Fruit fly (Drosophila melanogaster) whole organism, adult: ENCODE results near the gene ATP7.

Experiments used
- CG11617 ChIP-seq: fragments of 200-800 bp; sonication (Bioruptor generic); optimal IDR thresholded peaks from 2 replicates; lab custom pipeline; 2017; ENCODE audit warnings: mild to moderate bottlenecking, missing biosample characterization, missing genetic modification reagents, missing genetic modification characterization
- CG12768 ChIP-seq: fragments of 200-800 bp; sonication (Bioruptor generic); optimal IDR thresholded peaks from 2 replicates; lab custom pipeline; 2017; ENCODE audit warnings: missing biosample characterization, missing genetic modification characterization, mild to moderate bottlenecking, moderate library complexity, missing genetic modification reagents
- CG14711 ChIP-seq: fragments of 200-800 bp; sonication (Bioruptor generic); optimal IDR thresholded peaks from 2 replicates; lab custom pipeline; 2018; ENCODE audit warnings: missing biosample characterization, mild to moderate bottlenecking, missing genetic modification characterization, moderate library complexity
- CG1620 ChIP-seq: fragments of 200-800 bp; sonication (Bioruptor generic); optimal IDR thresholded peaks from 2 replicates; lab custom pipeline; 2016; ENCODE audit warnings: missing biosample characterization, missing genetic modification characterization
- CG33017 ChIP-seq: fragments of 200-800 bp; sonication (Bioruptor generic); optimal IDR thresholded peaks from 2 replicates; lab custom pipeline; 2018; ENCODE audit warnings: missing biosample characterization, mild to moderate bottlenecking, missing genetic modification characterization, moderate library complexity
- CG5204 ChIP-seq: fragments of 200-800 bp; sonication (Bioruptor generic); optimal IDR thresholded peaks from 2 replicates; lab custom pipeline; 2016; ENCODE audit warnings: missing biosample characterization, missing genetic modification characterization
- CG7045 ChIP-seq: fragments of 200-800 bp; sonication (Bioruptor generic); optimal IDR thresholded peaks from 2 replicates; lab custom pipeline; 2017; ENCODE audit warnings: missing biosample characterization, mild to moderate bottlenecking, missing genetic modification characterization
- CG7101 ChIP-seq: fragments of 200-800 bp; sonication (Bioruptor generic); optimal IDR thresholded peaks from 2 replicates; lab custom pipeline; 2018; ENCODE audit warnings: missing biosample characterization, mild to moderate bottlenecking, missing genetic modification characterization, moderate library complexity
- Clk ChIP-seq: fragments of 200-800 bp; sonication (Bioruptor generic); optimal IDR thresholded peaks from 2 replicates; lab custom pipeline; 2017; ENCODE audit warnings: missing biosample characterization, missing genetic modification characterization
- Crg-1 ChIP-seq: fragments of 200-800 bp; sonication (Bioruptor generic); optimal IDR thresholded peaks from 2 replicates; lab custom pipeline; 2016; ENCODE audit warnings: missing biosample characterization, missing genetic modification characterization
- Hr96 ChIP-seq: fragments of 200-800 bp; sonication (Bioruptor generic); optimal IDR thresholded peaks from 2 replicates; lab custom pipeline; 2016; ENCODE audit warnings: missing biosample characterization, missing genetic modification characterization
- Mnt ChIP-seq: fragments of 200-800 bp; sonication (Bioruptor generic); optimal IDR thresholded peaks from 2 replicates; lab custom pipeline; 2016; ENCODE audit warnings: missing biosample characterization, mild to moderate bottlenecking, missing genetic modification characterization
- bab1 ChIP-seq: fragments of 200-800 bp; sonication (Bioruptor generic); optimal IDR thresholded peaks from 3 replicates; lab custom pipeline; 2019; ENCODE audit warnings: missing biosample characterization, mild to moderate bottlenecking, missing genetic modification characterization, moderate library complexity
- cic ChIP-seq: fragments of 200-800 bp; sonication (Bioruptor generic); optimal IDR thresholded peaks from 2 replicates; lab custom pipeline; 2017; ENCODE audit warnings: missing biosample characterization, mild to moderate bottlenecking, missing genetic modification characterization, moderate library complexity
- cnc ChIP-seq, 2 experiments: fragments of >200 bp; optimal IDR thresholded peaks; 2 replicates each; lab custom pipeline; 2017
- kay ChIP-seq: fragments of 200-800 bp; sonication (Bioruptor generic); peaks from one replicate; lab custom pipeline; 2016; ENCODE audit warnings: missing biosample characterization, missing genetic modification characterization, borderline replicate concordance
- ovo ChIP-seq: fragments of 200-800 bp; sonication (Bioruptor generic); optimal IDR thresholded peaks from 2 replicates; lab custom pipeline; 2016; ENCODE audit warnings: missing biosample characterization, missing genetic modification characterization
- pad ChIP-seq: fragments of 200-800 bp; sonication (Bioruptor generic); optimal IDR thresholded peaks from 3 replicates; lab custom pipeline; 2017; ENCODE audit warnings: missing biosample characterization, missing genetic modification characterization, mild to moderate bottlenecking, moderate library complexity, missing genetic modification reagents
- tj ChIP-seq: fragments of 200-800 bp; sonication (Bioruptor generic); optimal IDR thresholded peaks from 3 replicates; lab custom pipeline; 2017; ENCODE audit warnings: missing biosample characterization, mild to moderate bottlenecking, missing genetic modification characterization, moderate library complexity
- toe ChIP-seq: fragments of 200-800 bp; sonication (Bioruptor generic); optimal IDR thresholded peaks from 2 replicates; lab custom pipeline; 2016; ENCODE audit warnings: missing biosample characterization, missing genetic modification characterization

ATP7 gene

dm6 chrX:11888142-11888541 is 33.3 kb downstream of the ATP7 start, which contains the start of gene CG1840:
CG1840 (plus strand) TSS chrX:11888352.
- TF ChIP-seq pad (GFP tag; lab: Kevin White, UChicago) (no peak), cnc (optimal IDR thresholded peaks at IDR 0.05; lab: Kevin White, UChicago) (peak in 1 of 2 experiments; percentile 39), toe (no peak), Hr96 (GFP tag; lab: Kevin White, UChicago) (no peak), CG12768 (no peak), CG5204 (GFP tag; lab: Kevin White, UChicago) (no peak), kay (GFP tag; lab: Kevin White, UChicago) (no peak), Mnt (GFP tag; lab: Kevin White, UChicago) (peak; percentile 21), bab1 (GFP tag; lab: Kevin White, UChicago) (peak; percentile 48), Crg-1 (peak; percentile 5), cic (GFP tag; lab: Kevin White, UChicago) (no peak), CG1620 (GFP tag; lab: Kevin White, UChicago) (no peak), CG14711 (peak; percentile 39), Clk (no peak), CG7101 (tag; lab: Kevin White, UChicago) (peak; percentile 40), CG33017 (tag; lab: Kevin White, UChicago) (no peak), CG7045 (GFP tag; lab: Kevin White, UChicago) (no peak), tj (GFP tag; lab: Kevin White, UChicago) (no peak), ovo (GFP tag; lab: Kevin White, UChicago) (no peak), CG11617 (GFP tag; lab: Kevin White, UChicago) (no peak)

DNA sequence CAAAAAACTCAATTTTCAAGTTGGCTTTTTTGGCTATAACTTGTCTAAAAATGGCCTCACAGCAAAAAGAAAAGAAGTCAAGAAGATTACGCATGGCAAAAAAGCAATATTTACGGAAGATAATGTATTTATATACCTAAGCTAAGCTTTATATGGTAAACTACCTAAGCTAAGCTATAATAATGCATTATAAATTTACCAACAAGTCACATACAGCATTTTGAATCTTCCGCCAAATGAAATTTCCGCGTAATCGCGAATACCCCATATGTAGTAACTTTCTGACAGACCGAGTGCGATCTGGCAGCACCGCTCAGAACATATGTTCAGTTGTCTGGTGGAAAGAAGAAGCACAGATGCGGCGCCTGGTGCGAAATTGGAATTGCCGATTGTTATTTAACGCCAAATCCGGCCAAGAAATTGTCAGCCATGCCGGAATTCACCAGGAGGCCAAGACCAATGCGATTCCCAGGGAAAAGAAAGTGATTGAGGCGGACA is 36.9 kb downstream of the ATP7 start, which contains the start of gene sicily:
sicily (plus strand) TSS at position 51 of the 498 bp plus-strand sequence.
- TF ChIP-seq bab1 (GFP tag; lab: Kevin White, UChicago) (peak; percentile 71), CG1620 (GFP tag; lab: Kevin White, UChicago) (no peak)

DNA sequence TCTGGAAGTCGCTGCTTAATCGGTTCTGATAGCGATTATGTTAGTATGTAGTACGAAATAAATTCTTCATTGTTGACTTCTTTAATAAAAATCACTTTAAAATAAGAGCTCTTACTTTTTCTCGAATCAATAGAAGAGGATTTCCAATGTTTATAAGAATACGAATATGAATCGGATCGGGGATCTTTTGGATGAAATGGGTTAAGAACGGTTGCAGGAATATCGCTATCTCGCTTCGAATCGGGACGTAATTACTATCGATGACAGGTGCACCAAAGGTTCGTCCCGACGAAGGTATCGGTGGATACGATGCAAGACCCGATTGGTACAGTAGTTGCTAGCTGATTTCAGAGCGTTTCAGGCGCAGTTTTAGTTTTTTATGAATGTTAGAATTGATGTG is 38.8 kb downstream of the ATP7 start, which contains the start of gene wisp:
wisp (plus strand) TSS at position 301 of the 400 bp plus-strand sequence.
- TF ChIP-seq CG7045 (GFP tag; lab: Kevin White, UChicago) = no peak
- TF ChIP-seq pad (GFP tag; lab: Kevin White, UChicago) = no peak
- TF ChIP-seq toe = no peak
- TF ChIP-seq tj (GFP tag; lab: Kevin White, UChicago) = no peak
- TF ChIP-seq Hr96 (GFP tag; lab: Kevin White, UChicago) = no peak
- TF ChIP-seq cic (GFP tag; lab: Kevin White, UChicago) = no peak
- TF ChIP-seq CG12768 = no peak
- TF ChIP-seq CG11617 (GFP tag; lab: Kevin White, UChicago) = no peak
- no peak for TF ChIP-seq Crg-1
- TF ChIP-seq ovo (GFP tag; lab: Kevin White, UChicago) = no peak
- TF ChIP-seq CG1620 (GFP tag; lab: Kevin White, UChicago) = no peak
- no peak for TF ChIP-seq CG5204 (GFP tag; lab: Kevin White, UChicago)
- TF ChIP-seq kay (GFP tag; lab: Kevin White, UChicago) = no peak
- no peak for TF ChIP-seq bab1 (GFP tag; lab: Kevin White, UChicago)
- no peak for TF ChIP-seq CG33017 (tag; lab: Kevin White, UChicago)
- no peak for TF ChIP-seq CG7101 (tag; lab: Kevin White, UChicago)
- TF ChIP-seq cnc (optimal IDR thresholded peaks at IDR 0.05; lab: Kevin White, UChicago) = no peak

DNA sequence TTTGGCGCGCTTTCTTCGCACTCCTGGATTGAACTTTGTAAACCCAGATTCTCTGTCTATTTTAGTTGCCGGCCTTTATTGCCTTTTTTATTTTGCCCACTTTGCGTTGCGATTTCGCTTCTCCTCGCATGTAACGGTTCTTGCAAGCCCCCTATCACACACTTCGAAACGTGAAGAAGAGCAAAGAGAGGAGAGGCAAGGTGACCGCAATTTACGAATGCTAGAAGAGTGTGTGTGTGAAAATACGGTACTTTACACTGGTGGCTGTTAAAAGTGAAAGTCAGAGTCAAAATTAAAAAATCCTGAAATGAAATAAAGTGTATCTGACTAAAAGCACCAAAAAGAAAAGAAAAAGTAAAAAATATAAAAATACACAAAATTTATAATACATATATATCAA is 39.4 kb downstream of the ATP7 start:
- no peak for TF ChIP-seq CG12768
- no peak for TF ChIP-seq CG14711
- peak; percentile 79 for TF ChIP-seq ovo (GFP tag; lab: Kevin White, UChicago)
- no peak for TF ChIP-seq toe
- no peak for TF ChIP-seq Mnt (GFP tag; lab: Kevin White, UChicago)
- no peak for TF ChIP-seq cnc (optimal IDR thresholded peaks at IDR 0.05; lab: Kevin White, UChicago)
- TF ChIP-seq CG33017 (tag; lab: Kevin White, UChicago) = no peak
- TF ChIP-seq pad (GFP tag; lab: Kevin White, UChicago) = peak; percentile 99

DNA sequence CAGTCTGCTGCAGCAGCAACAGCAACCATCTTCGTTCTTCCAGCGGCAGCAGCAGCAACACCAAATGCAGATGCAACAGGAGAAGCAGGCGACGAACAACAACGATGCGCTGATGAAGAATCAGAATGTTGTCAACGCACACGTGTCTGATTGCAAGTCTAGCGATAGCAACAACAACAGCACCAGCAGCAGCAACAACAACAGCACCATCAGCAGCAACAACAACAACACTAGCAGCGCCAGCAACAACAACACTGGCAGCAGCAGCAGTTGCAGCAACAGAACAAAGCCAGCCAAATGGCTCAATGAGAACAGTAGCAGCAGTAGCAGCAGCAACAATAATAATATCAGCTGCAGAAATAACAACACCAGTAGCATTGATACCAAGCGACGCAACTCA is 40.3 kb downstream of the ATP7 start:
- no peak for TF ChIP-seq CG12768
- no peak for TF ChIP-seq pad (GFP tag; lab: Kevin White, UChicago)
- TF ChIP-seq Mnt (GFP tag; lab: Kevin White, UChicago) = no peak
- TF ChIP-seq CG7101 (tag; lab: Kevin White, UChicago) = no peak
- TF ChIP-seq cnc (optimal IDR thresholded peaks at IDR 0.05; lab: Kevin White, UChicago) = no peak
- no peak for TF ChIP-seq kay (GFP tag; lab: Kevin White, UChicago)
- TF ChIP-seq CG1620 (GFP tag; lab: Kevin White, UChicago) = no peak
- no peak for TF ChIP-seq tj (GFP tag; lab: Kevin White, UChicago)
- TF ChIP-seq CG7045 (GFP tag; lab: Kevin White, UChicago) = no peak
- no peak for TF ChIP-seq toe
- TF ChIP-seq CG5204 (GFP tag; lab: Kevin White, UChicago) = no peak
- TF ChIP-seq Crg-1 = no peak
- no peak for TF ChIP-seq CG11617 (GFP tag; lab: Kevin White, UChicago)
- TF ChIP-seq CG33017 (tag; lab: Kevin White, UChicago) = no peak

dm6 chrX:11905144-11905543 is 50.3 kb downstream of the ATP7 start, which contains the start of gene Upf1:
Upf1 (minus strand) TSS chrX:11905371.
- TF ChIP-seq ovo (GFP tag; lab: Kevin White, UChicago) (no peak), CG14711 (no peak), kay (GFP tag; lab: Kevin White, UChicago) (no peak), cic (GFP tag; lab: Kevin White, UChicago) (no peak), cnc (optimal IDR thresholded peaks at IDR 0.05; lab: Kevin White, UChicago) (no peak), CG7045 (GFP tag; lab: Kevin White, UChicago) (no peak), Clk (no peak), Hr96 (GFP tag; lab: Kevin White, UChicago) (no peak), CG1620 (GFP tag; lab: Kevin White, UChicago) (peak; percentile 32), CG7101 (tag; lab: Kevin White, UChicago) (peak; percentile 12), pad (GFP tag; lab: Kevin White, UChicago) (no peak), CG5204 (GFP tag; lab: Kevin White, UChicago) (no peak), toe (no peak), CG33017 (tag; lab: Kevin White, UChicago) (no peak), Crg-1 (no peak), bab1 (GFP tag; lab: Kevin White, UChicago) (peak; percentile 23), CG12768 (no peak), tj (GFP tag; lab: Kevin White, UChicago) (peak; percentile 56), Mnt (GFP tag; lab: Kevin White, UChicago) (peak; percentile 35), CG11617 (GFP tag; lab: Kevin White, UChicago) (no peak)
